Fruit fly (Drosophila melanogaster) whole organism, embryonic: ENCODE results near the gene stnB.

ENCODE experiments used
- CG12236 ChIP-seq: fragments of 200-800 bp; sonication (Bioruptor generic); optimal IDR thresholded peaks from 2 replicates; lab custom pipeline; 2016; ENCODE audit warnings: missing biosample characterization, missing genetic modification characterization
- CG13624 ChIP-seq: fragments of 200-800 bp; sonication (Bioruptor generic); optimal IDR thresholded peaks from 2 replicates; lab custom pipeline; 2016; ENCODE audit warnings: missing biosample characterization, missing genetic modification characterization
- CG14441 ChIP-seq: fragments of 200-800 bp; sonication (Bioruptor generic); IDR thresholded peaks from 2 replicates; pipeline ENCODE4 v1.3.6; 2022; ENCODE audit warnings: missing biosample characterization, missing genetic modification characterization
- CG17186 ChIP-seq: fragments of 200-800 bp; sonication (Bioruptor generic); optimal IDR thresholded peaks from 3 replicates; lab custom pipeline; 2017; ENCODE audit warnings: missing biosample characterization, missing genetic modification reagents, missing genetic modification characterization
- CG17359 ChIP-seq: fragments of 200-800 bp; sonication (Bioruptor generic); optimal IDR thresholded peaks from 3 replicates; lab custom pipeline; 2018; ENCODE audit warnings: missing biosample characterization, mild to moderate bottlenecking, missing genetic modification characterization, moderate library complexity
- CG17912 ChIP-seq: fragments of 200-800 bp; sonication (Bioruptor generic); optimal IDR thresholded peaks from 2 replicates; lab custom pipeline; 2018; ENCODE audit warnings: missing biosample characterization, mild to moderate bottlenecking, missing genetic modification characterization
- CG18262 ChIP-seq: fragments of 200-800 bp; optimal IDR thresholded peaks from 3 replicates; lab custom pipeline; 2019; ENCODE audit warnings: missing biosample characterization, mild to moderate bottlenecking, missing genetic modification characterization, moderate library complexity
- CG3065 ChIP-seq: fragments of 200-800 bp; sonication (Bioruptor generic); optimal IDR thresholded peaks from 2 replicates; lab custom pipeline; 2016; ENCODE audit warnings: missing biosample characterization, missing genetic modification characterization
- CG31224 ChIP-seq: fragments of 200-800 bp; sonication (Bioruptor generic); IDR thresholded peaks from 2 replicates; pipeline ENCODE4 v1.3.6; 2022; ENCODE audit warnings: missing biosample characterization, missing genetic modification characterization
- CG3281 ChIP-seq: fragments of 200-800 bp; sonication (Bioruptor generic); optimal IDR thresholded peaks from 3 replicates; lab custom pipeline; 2017; ENCODE audit warnings: missing biosample characterization, mild to moderate bottlenecking, missing genetic modification characterization
- CG34224 ChIP-seq: fragments of 200-800 bp; sonication (Bioruptor generic); IDR thresholded peaks from 3 replicates; pipeline ENCODE4 v1.3.6; 2022; ENCODE audit warnings: missing biosample characterization, missing genetic modification characterization; ENCODE audit not compliant: partially characterized antibody
- CG4328 ChIP-seq: fragments of 200-800 bp; sonication (Bioruptor generic); optimal IDR thresholded peaks from 3 replicates; lab custom pipeline; 2017; ENCODE audit warnings: missing biosample characterization, missing genetic modification reagents, missing genetic modification characterization
- CG4820 ChIP-seq: fragments of 200-800 bp; sonication (Bioruptor generic); optimal IDR thresholded peaks from 3 replicates; lab custom pipeline; 2016; ENCODE audit warnings: missing biosample characterization, missing genetic modification characterization
- CG6254 ChIP-seq: fragments of 200-800 bp; sonication (Bioruptor generic); optimal IDR thresholded peaks from 3 replicates; lab custom pipeline; 2017; ENCODE audit warnings: mild to moderate bottlenecking, missing biosample characterization, missing genetic modification reagents, missing genetic modification characterization
- CG7556 ChIP-seq: fragments of 200-800 bp; sonication (Bioruptor generic); optimal IDR thresholded peaks from 2 replicates; lab custom pipeline; 2017; ENCODE audit warnings: missing biosample characterization, mild to moderate bottlenecking, missing genetic modification characterization
- CG9437 ChIP-seq: fragments of 200-800 bp; sonication (Bioruptor generic); optimal IDR thresholded peaks from 2 replicates; lab custom pipeline; 2018; ENCODE audit warnings: missing biosample characterization, mild to moderate bottlenecking, missing genetic modification characterization
- D ChIP-seq, 2 experiments: fragments of 200-800 bp in 1 of 2; fragments of >200 bp in 1 of 2; sonication (Bioruptor generic) in 1 of 2; optimal IDR thresholded peaks; 2 replicates in 1 of 2; 3 replicates in 1 of 2; lab custom pipeline; 2017; ENCODE audit warnings: mild to moderate bottlenecking in 1 of 2, missing biosample characterization in 1 of 2, missing genetic modification characterization in 1 of 2, missing genetic modification reagents in 1 of 2
- Deaf1 ChIP-seq: fragments of 200-800 bp; optimal IDR thresholded peaks from 3 replicates; lab custom pipeline; 2019; ENCODE audit warnings: missing biosample characterization, mild to moderate bottlenecking, missing genetic modification characterization, moderate library complexity
- Hand ChIP-seq: fragments of 200-800 bp; sonication (Bioruptor generic); optimal IDR thresholded peaks from 2 replicates; lab custom pipeline; 2017; ENCODE audit warnings: mild to moderate bottlenecking, missing biosample characterization, missing genetic modification reagents, missing genetic modification characterization
- Nf-YC ChIP-seq: fragments of 200-800 bp; optimal IDR thresholded peaks from 3 replicates; lab custom pipeline; 2019; ENCODE audit warnings: missing biosample characterization, mild to moderate bottlenecking, missing genetic modification characterization, moderate library complexity
- Optix ChIP-seq: fragments of 200-800 bp; sonication (Bioruptor generic); IDR thresholded peaks from 3 replicates; pipeline ENCODE4 v1.3.6; 2022; ENCODE audit warnings: missing biosample characterization, missing genetic modification characterization
- Ravus ChIP-seq: fragments of 200-800 bp; sonication (Bioruptor generic); IDR thresholded peaks from 2 replicates; pipeline ENCODE4 v1.3.6; 2022; ENCODE audit warnings: missing biosample characterization, missing genetic modification characterization
- Rx ChIP-seq: fragments of 200-800 bp; sonication (Bioruptor generic); IDR thresholded peaks from 2 replicates; pipeline ENCODE4 v1.3.6; 2022; ENCODE audit warnings: missing biosample characterization, missing genetic modification characterization
- Sox102F ChIP-seq: fragments of 200-800 bp; sonication (Bioruptor generic); optimal IDR thresholded peaks from 2 replicates; lab custom pipeline; 2018; ENCODE audit warnings: missing biosample characterization, mild to moderate bottlenecking, missing genetic modification characterization, moderate library complexity
- Stat92E ChIP-seq, 3 experiments: fragments of >200 bp in 2 of 3; fragments of 200-800 bp in 1 of 3; sonication (Bioruptor generic) in 1 of 3; optimal IDR thresholded peaks; 2 replicates each; lab custom pipeline; 2017 to 2019; ENCODE audit warnings: missing biosample characterization in 3 of 3, missing genetic modification characterization in 3 of 3, mild to moderate bottlenecking in 1 of 3, moderate library complexity in 1 of 3
- Usf ChIP-seq: fragments of 200-800 bp; sonication (Bioruptor generic); optimal IDR thresholded peaks from 2 replicates; lab custom pipeline; 2017; ENCODE audit warnings: missing genotype, missing biosample characterization, missing genetic modification characterization
- abd-A ChIP-seq: fragments of 200-800 bp; sonication (Bioruptor generic); optimal IDR thresholded peaks from 3 replicates; lab custom pipeline; 2019; ENCODE audit warnings: missing biosample characterization, mild to moderate bottlenecking, missing genetic modification characterization, moderate library complexity
- bab2 ChIP-seq: fragments of 200-800 bp; sonication (Bioruptor generic); optimal IDR thresholded peaks from 2 replicates; lab custom pipeline; 2016; ENCODE audit warnings: missing biosample characterization, missing genetic modification characterization
- chinmo ChIP-seq: fragments of 200-800 bp; sonication (Bioruptor generic); IDR thresholded peaks from 4 replicates; pipeline ENCODE4 v1.3.6; 2022; ENCODE audit warnings: missing biosample characterization, missing genetic modification characterization; ENCODE audit not compliant: partially characterized antibody
- dysf ChIP-seq: fragments of 200-800 bp; sonication (Bioruptor generic); IDR thresholded peaks from 3 replicates; pipeline ENCODE4 v1.3.6; 2022; ENCODE audit warnings: missing biosample characterization, missing genetic modification characterization
- ems ChIP-seq: fragments of 200-800 bp; sonication (Bioruptor generic); optimal IDR thresholded peaks from 3 replicates; lab custom pipeline; 2016; ENCODE audit warnings: missing biosample characterization, missing genetic modification characterization
- en ChIP-seq: fragments of 200-800 bp; sonication (Bioruptor generic); optimal IDR thresholded peaks from 2 replicates; lab custom pipeline; 2016; ENCODE audit warnings: missing biosample characterization, missing genetic modification characterization
- gcm ChIP-seq: fragments of 200-800 bp; sonication (Bioruptor generic); optimal IDR thresholded peaks from 2 replicates; lab custom pipeline; 2019; ENCODE audit warnings: missing biosample characterization, mild to moderate bottlenecking, missing genetic modification characterization, moderate library complexity
- kni ChIP-seq: fragments of 200-800 bp; sonication (Bioruptor generic); optimal IDR thresholded peaks from 3 replicates; lab custom pipeline; 2017; ENCODE audit warnings: mild to moderate bottlenecking, missing biosample characterization, missing genetic modification reagents, missing genetic modification characterization
- lmd ChIP-seq: fragments of 200-800 bp; sonication (Bioruptor generic); IDR thresholded peaks from 2 replicates; pipeline ENCODE4 v1.3.6; 2022; ENCODE audit warnings: missing biosample characterization, missing genetic modification characterization
- mam ChIP-seq: fragments of 200-800 bp; sonication (Bioruptor generic); optimal IDR thresholded peaks from 3 replicates; lab custom pipeline; 2016; ENCODE audit warnings: missing biosample characterization, missing genetic modification characterization
- mirr ChIP-seq: fragments of 200-800 bp; sonication (Bioruptor generic); optimal IDR thresholded peaks from 3 replicates; lab custom pipeline; 2018; ENCODE audit warnings: missing biosample characterization, mild to moderate bottlenecking, missing genetic modification characterization
- odd ChIP-seq: fragments of 200-800 bp; sonication (Bioruptor generic); optimal IDR thresholded peaks from 2 replicates; lab custom pipeline; 2017; ENCODE audit warnings: missing biosample characterization, mild to moderate bottlenecking, missing genetic modification characterization
- pb ChIP-seq: fragments of 200-800 bp; sonication (Bioruptor generic); optimal IDR thresholded peaks from 3 replicates; lab custom pipeline; 2016; ENCODE audit warnings: missing biosample characterization, missing genetic modification characterization
- pros ChIP-seq: fragments of 200-800 bp; sonication (Bioruptor generic); optimal IDR thresholded peaks from 3 replicates; lab custom pipeline; 2019; ENCODE audit warnings: missing biosample characterization, mild to moderate bottlenecking, missing genetic modification characterization, moderate library complexity
- scrt ChIP-seq: fragments of 200-800 bp; sonication (Bioruptor generic); optimal IDR thresholded peaks from 2 replicates; lab custom pipeline; 2018; ENCODE audit warnings: missing biosample characterization, mild to moderate bottlenecking, missing genetic modification characterization, moderate library complexity
- seq ChIP-seq: fragments of 200-800 bp; sonication (Bioruptor generic); IDR thresholded peaks from 2 replicates; pipeline ENCODE4 v1.3.6; 2022; ENCODE audit warnings: missing biosample characterization, missing genetic modification characterization
- slou ChIP-seq: fragments of 200-800 bp; sonication (Bioruptor generic); optimal IDR thresholded peaks from 3 replicates; lab custom pipeline; 2016; ENCODE audit warnings: missing biosample characterization, missing genetic modification characterization
- stc ChIP-seq: fragments of 200-800 bp; sonication (Bioruptor generic); IDR thresholded peaks from 2 replicates; pipeline ENCODE4 v1.3.6; 2022; ENCODE audit warnings: missing biosample characterization, missing genetic modification characterization
- tio ChIP-seq: fragments of 200-800 bp; sonication (Bioruptor generic); optimal IDR thresholded peaks from 2 replicates; lab custom pipeline; 2017; ENCODE audit warnings: missing biosample characterization, missing genetic modification characterization, inconsistent platforms
- tll ChIP-seq, 2 experiments: fragments of 200-800 bp in 1 of 2; fragments of >200 bp in 1 of 2; sonication (Bioruptor generic) in 1 of 2; optimal IDR thresholded peaks; 2 replicates each; lab custom pipeline; 2017 to 2019; ENCODE audit warnings: missing biosample characterization in 2 of 2, missing genetic modification characterization in 2 of 2, mild to moderate bottlenecking in 1 of 2, moderate library complexity in 1 of 2
- tup ChIP-seq: fragments of 200-800 bp; sonication (Bioruptor generic); optimal IDR thresholded peaks from 2 replicates; lab custom pipeline; 2016; ENCODE audit warnings: missing biosample characterization, mild to moderate bottlenecking, missing genetic modification characterization, moderate library complexity
- vnd ChIP-seq: fragments of 200-800 bp; sonication (Bioruptor generic); IDR thresholded peaks from 3 replicates; pipeline ENCODE4 v1.3.6; 2022; ENCODE audit warnings: missing biosample characterization, missing genetic modification characterization; ENCODE audit not compliant: partially characterized antibody

stnB gene

DNA sequence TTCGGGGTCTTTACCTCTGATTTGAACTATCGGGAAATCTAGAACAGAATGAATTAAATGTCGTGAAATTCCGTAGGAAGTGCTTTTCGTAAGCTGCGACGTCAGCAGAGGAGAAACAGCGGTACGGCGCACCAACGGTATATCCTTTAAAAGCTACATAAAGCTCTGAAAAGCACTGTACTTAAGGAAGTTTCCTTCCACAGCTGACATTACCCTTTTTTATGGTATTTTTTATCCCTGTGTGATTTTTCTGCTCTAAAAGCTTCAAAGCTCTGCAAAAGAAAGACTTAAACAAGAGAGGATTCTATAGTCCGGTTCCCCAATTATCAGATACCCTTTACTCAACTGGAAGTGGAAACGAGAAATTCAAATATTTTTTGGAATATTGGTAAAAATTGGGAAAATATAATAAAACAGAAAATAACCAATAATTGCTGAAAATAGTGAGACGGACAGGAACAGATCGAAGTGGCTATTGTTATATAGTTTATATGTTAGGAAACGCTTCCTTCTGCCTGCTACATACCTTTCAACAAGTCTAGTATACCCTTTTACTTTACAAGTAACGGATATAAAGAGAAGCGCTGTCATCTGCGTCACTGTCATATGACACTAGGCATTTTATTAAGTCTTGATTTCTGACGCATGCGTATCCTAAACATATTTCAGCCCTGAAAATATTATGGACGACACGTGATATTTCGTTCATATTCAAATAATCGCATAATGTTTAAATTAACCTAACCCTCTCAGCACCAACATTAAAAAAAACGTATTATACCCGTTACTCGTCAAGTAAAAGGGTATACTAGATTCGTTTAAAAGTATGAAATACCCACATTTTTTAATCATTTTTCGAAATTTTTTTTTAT lies at the start of gene stnB, which contains the start of gene stnA (continued):
- TF ChIP-seq dysf (peak; percentile 54; the same call in 1 of the 3 replicates), CG4328 (GFP tag; lab: Kevin White, UChicago) (no peak), CG9437 (no peak), CG6254 (GFP tag; lab: Kevin White, UChicago) (no peak), kni (GFP tag; lab: Kevin White, UChicago) (no peak), chinmo (GFP tag; lab: Robert Waterston, UW) (no peak), CG34224 (GFP tag; lab: Robert Waterston, UW) (no peak), Rx (GFP tag; lab: Robert Waterston, UW) (no peak), tll (GFP tag; optimal IDR thresholded peaks at IDR 0.05; lab: Kevin White, UChicago) (no peak), Optix (GFP tag; lab: Robert Waterston, UW) (no peak), Ravus (GFP tag; lab: Robert Waterston, UW) (no peak), ems (GFP tag; lab: Kevin White, UChicago) (no peak), vnd (GFP tag; lab: Robert Waterston, UW) (no peak), scrt (peak; percentile 18), D (optimal IDR thresholded peaks at IDR 0.05; lab: Kevin White, UChicago) (no peak), D (GFP tag; optimal IDR thresholded peaks at IDR 0.05; lab: Kevin White, UChicago) (no peak), odd (GFP tag; lab: Kevin White, UChicago) (no peak), Stat92E (GFP tag; optimal IDR thresholded peaks at IDR 0.05; lab: Kevin White, UChicago) (no peak), CG17186 (GFP tag; lab: Kevin White, UChicago) (no peak), seq (GFP tag; lab: Robert Waterston, UW) (no peak), CG4820 (no peak), pros (GFP tag; lab: Kevin White, UChicago) (no peak), lmd (GFP tag; lab: Robert Waterston, UW) (peak; percentile 9; the same call in 1 of the 2 replicates), CG3065 (GFP tag; lab: Kevin White, UChicago) (no peak), pb (GFP tag; lab: Kevin White, UChicago) (no peak), Usf (GFP tag; lab: Kevin White, UChicago) (no peak), CG18262 (peak; percentile 4), CG31224 (GFP tag; lab: Robert Waterston, UW) (no peak), CG17912 (GFP tag; lab: Kevin White, UChicago) (no peak), mirr (no peak), CG14441 (GFP tag; lab: Robert Waterston, UW) (no peak), tup (no peak), bab2 (GFP tag; lab: Kevin White, UChicago) (no peak), Sox102F (GFP tag; lab: Kevin White, UChicago) (peak; percentile 29), slou (GFP tag; lab: Kevin White, UChicago) (no peak), CG7556 (GFP tag; lab: Kevin White, UChicago) (peak; percentile 23), CG3281 (GFP tag; lab: Kevin White, UChicago) (peak; percentile 26), mam (GFP tag; lab: Kevin White, UChicago) (peak; percentile 19), CG17359 (tag; lab: Kevin White, UChicago) (peak; percentile 12), Deaf1 (tag; lab: Kevin White, UChicago) (peak; percentile 2), CG12236 (GFP tag; lab: Kevin White, UChicago) (no peak), Nf-YC (tag; lab: Kevin White, UChicago) (no peak), gcm (GFP tag; lab: Kevin White, UChicago) (no peak), Hand (no peak), abd-A (tag; lab: Kevin White, UChicago) (peak; percentile 32), tio (no peak), CG13624 (GFP tag; lab: Kevin White, UChicago) (peak; percentile 0), stc (GFP tag; lab: Robert Waterston, UW) (no peak), en (GFP tag; lab: Kevin White, UChicago) (no peak)
